ENCODE assay signal across 2 fruit fly cellular contexts in the genomic region with DNA sequence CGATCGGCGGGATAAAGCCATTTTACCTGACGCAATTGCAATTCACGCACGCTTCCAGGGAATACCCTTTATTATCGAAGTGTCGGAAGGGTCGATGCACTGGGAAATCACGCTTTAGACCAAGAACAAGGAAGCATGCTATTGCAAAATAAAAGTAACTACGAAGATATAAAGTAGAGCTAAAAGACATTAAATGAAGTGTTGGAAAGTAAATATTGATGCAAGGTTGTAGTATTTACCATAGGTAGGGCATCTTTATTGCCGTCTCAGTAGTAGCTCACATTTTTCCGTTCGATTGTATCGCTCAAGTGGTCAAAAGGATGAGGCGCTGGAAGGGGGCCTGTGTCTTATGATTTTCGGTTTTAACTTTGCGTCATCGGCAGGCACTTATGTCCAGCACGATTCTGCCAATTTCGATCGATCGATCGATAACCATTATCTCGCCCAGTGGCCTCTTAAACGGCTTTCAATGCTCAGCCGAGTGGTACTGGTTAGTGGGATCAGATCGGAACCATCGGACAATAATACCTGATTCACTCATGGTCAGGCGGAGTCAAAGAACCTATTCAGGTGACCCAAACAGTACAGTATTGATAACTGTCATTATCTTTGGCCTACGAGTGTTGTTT.
TF ChIP-seq lines count a peak whose summit lies in the region.

No protein-coding gene starts in this region.

TF ChIP-seq in whole organism, embryonic, 481 proteins besides CTCF, POLR2A, EP300 and RAD21 (continued from another document):
- no peak for TF ChIP-seq Dip2 (GFP tag; IDR thresholded peaks at IDR 0.05; lab: Robert Waterston, UW)
- no peak for TF ChIP-seq stwl (tag; optimal IDR thresholded peaks at IDR 0.05; lab: Kevin White, UChicago)
- TF ChIP-seq CG12104 (GFP tag; optimal IDR thresholded peaks at IDR 0.05; lab: Kevin White, UChicago): no peak
- TF ChIP-seq Hmr (GFP tag; optimal IDR thresholded peaks at IDR 0.05; lab: Kevin White, UChicago): no peak
- no peak for TF ChIP-seq Adf1 (GFP tag; IDR thresholded peaks at IDR 0.05; lab: Robert Waterston, UW)
- TF ChIP-seq CG7271 (tag; optimal IDR thresholded peaks at IDR 0.05; lab: Kevin White, UChicago): no peak
- TF ChIP-seq CG2120 (GFP tag; optimal IDR thresholded peaks at IDR 0.05; lab: Kevin White, UChicago): peak; percentile 3
- peak; percentile 12 for TF ChIP-seq sug (tag; optimal IDR thresholded peaks at IDR 0.05; lab: Kevin White, UChicago)
- TF ChIP-seq grn (GFP tag; optimal IDR thresholded peaks at IDR 0.05; lab: Kevin White, UChicago): peak; percentile 63
- TF ChIP-seq CG4707 (GFP tag; optimal IDR thresholded peaks at IDR 0.05; lab: Kevin White, UChicago): no peak

TF ChIP-seq in whole organism, prepupa, 60 proteins besides CTCF, POLR2A, EP300 and RAD21 (continued from another document):
- TF ChIP-seq CG9139 (GFP tag; optimal IDR thresholded peaks at IDR 0.05; lab: Kevin White, UChicago) (no peak), Ets96B (tag; optimal IDR thresholded peaks at IDR 0.05; lab: Kevin White, UChicago) (peak; percentile 16), Hr4 (GFP tag; optimal IDR thresholded peaks at IDR 0.05; lab: Kevin White, UChicago) (no peak), CG3919 (GFP tag; optimal IDR thresholded peaks at IDR 0.05; lab: Kevin White, UChicago) (peak; percentile 18), pdm3 (GFP tag; optimal IDR thresholded peaks at IDR 0.05; lab: Kevin White, UChicago) (peak; percentile 23), CG3032 (tag; optimal IDR thresholded peaks at IDR 0.05; lab: Kevin White, UChicago) (no peak), CG4318 (GFP tag; optimal IDR thresholded peaks at IDR 0.05; lab: Kevin White, UChicago) (no peak), CG10669 (GFP tag; optimal IDR thresholded peaks at IDR 0.05; lab: Kevin White, UChicago) (peak; percentile 7), CG11294 (GFP tag; IDR thresholded peaks at IDR 0.05; lab: Robert Waterston, UW) (no peak), CG6808 (GFP tag; optimal IDR thresholded peaks at IDR 0.05; lab: Kevin White, UChicago) (no peak), CG6163 (GFP tag; IDR thresholded peaks at IDR 0.05; lab: Robert Waterston, UW) (no peak), CG10631 (GFP tag; optimal IDR thresholded peaks at IDR 0.05; lab: Kevin White, UChicago) (no peak), acj6 (GFP tag; optimal IDR thresholded peaks at IDR 0.05; lab: Kevin White, UChicago) (no peak), CG16779 (tag; optimal IDR thresholded peaks at IDR 0.05; lab: Kevin White, UChicago) (no peak), CG6854 (GFP tag; optimal IDR thresholded peaks at IDR 0.05; lab: Kevin White, UChicago) (no peak), CG6276 (GFP tag; optimal IDR thresholded peaks at IDR 0.05; lab: Kevin White, UChicago) (no peak), dac (GFP tag; optimal IDR thresholded peaks at IDR 0.05; lab: Kevin White, UChicago) (no peak), achi (GFP tag; optimal IDR thresholded peaks at IDR 0.05; lab: Kevin White, UChicago) (peak; percentile 0), Sox102F (GFP tag; optimal IDR thresholded peaks at IDR 0.05; lab: Kevin White, UChicago) (no peak), CG32006 (GFP tag; optimal IDR thresholded peaks at IDR 0.05; lab: Kevin White, UChicago) (no peak), net (GFP tag; optimal IDR thresholded peaks at IDR 0.05; lab: Kevin White, UChicago) (no peak), Blimp-1 (GFP tag; optimal IDR thresholded peaks at IDR 0.05; lab: Kevin White, UChicago) (no peak), ss (GFP tag; optimal IDR thresholded peaks at IDR 0.05; lab: Kevin White, UChicago) (no peak), CG8119 (GFP tag; IDR thresholded peaks at IDR 0.05; lab: Robert Waterston, UW) (no peak), Ets21C (GFP tag; optimal IDR thresholded peaks at IDR 0.05; lab: Kevin White, UChicago) (no peak), CG15336 (GFP tag; IDR thresholded peaks at IDR 0.05; lab: Robert Waterston, UW) (0 out of 2 replicates have a peak, but pooled peaks have one; percentile 22), Lpt (GFP tag; optimal IDR thresholded peaks at IDR 0.05; lab: Kevin White, UChicago) (no peak), vri (GFP tag; optimal IDR thresholded peaks at IDR 0.05; lab: Kevin White, UChicago) (peak; percentile 49), CG6792 (GFP tag; optimal IDR thresholded peaks at IDR 0.05; lab: Kevin White, UChicago) (no peak), Met (GFP tag; optimal IDR thresholded peaks at IDR 0.05; lab: Kevin White, UChicago) (peak; percentile 17), Eip93F (GFP tag; optimal IDR thresholded peaks at IDR 0.05; lab: Kevin White, UChicago) (no peak), salr (GFP tag; optimal IDR thresholded peaks at IDR 0.05; lab: Kevin White, UChicago) (no peak), fd59A (GFP tag; optimal IDR thresholded peaks at IDR 0.05; lab: Kevin White, UChicago) (no peak), esn (GFP tag; optimal IDR thresholded peaks at IDR 0.05; lab: Kevin White, UChicago) (peak; percentile 31), Sox14 (GFP tag; optimal IDR thresholded peaks at IDR 0.05; lab: Kevin White, UChicago) (peak; percentile 37), Eip75B (GFP tag; optimal IDR thresholded peaks at IDR 0.05; lab: Kevin White, UChicago) (peak; percentile 5), spab (GFP tag; optimal IDR thresholded peaks at IDR 0.05; lab: Kevin White, UChicago) (no peak), Hr39 (GFP tag; optimal IDR thresholded peaks at IDR 0.05; lab: Kevin White, UChicago) (peak; percentile 7), fkh (GFP tag; optimal IDR thresholded peaks at IDR 0.05; lab: Kevin White, UChicago) (no peak)
